Fruit fly (Drosophila melanogaster): ENCODE data around the gene alt.

Gene alt

dm6 chr3R:17716858-17717596 is 34.7 kb upstream of the alt start (continued):
- TF ChIP-seq hbn (GFP tag; IDR thresholded peaks at IDR 0.05; ENCODE audit: partially characterized antibody) (no peak), ash1 (GFP tag; optimal IDR thresholded peaks at IDR 0.05) (peak; percentile 27), lbe (GFP tag; optimal IDR thresholded peaks at IDR 0.05) (peak; percentile 87), Dll (GFP tag; IDR thresholded peaks at IDR 0.05; ENCODE audit: partially characterized antibody) (no peak), Side (GFP tag; optimal IDR thresholded peaks at IDR 0.05) (no peak), Hmr (GFP tag; optimal IDR thresholded peaks at IDR 0.05) (peak; percentile 37), CHES-1-like (GFP tag; optimal IDR thresholded peaks at IDR 0.05) (peak; percentile 34), CG10431 (GFP tag; optimal IDR thresholded peaks at IDR 0.05) (no peak), nmo (GFP tag; optimal IDR thresholded peaks at IDR 0.05) (peak; percentile 6), BEAF-32 (GFP tag; optimal IDR thresholded peaks at IDR 0.05) (peak; percentile 20), pb (GFP tag; optimal IDR thresholded peaks at IDR 0.05) (peak; percentile 41), gt (GFP tag; IDR thresholded peaks at IDR 0.05) (no peak), Six4 (GFP tag; optimal IDR thresholded peaks at IDR 0.05) (no peak), CG14441 (GFP tag; IDR thresholded peaks at IDR 0.05) (no peak), ara (GFP tag; IDR thresholded peaks at IDR 0.05) (no peak), salm (tag; optimal IDR thresholded peaks at IDR 0.05) (no peak), CG1647 (GFP tag; optimal IDR thresholded peaks at IDR 0.05) (no peak), gro (GFP tag; optimal IDR thresholded peaks at IDR 0.05) (peak; percentile 44), Pdp1 (GFP tag; optimal IDR thresholded peaks at IDR 0.05) (peak in 1 of 2 experiments; percentile 38), dysf (GFP tag; IDR thresholded peaks at IDR 0.05) (no peak), CG8478 (optimal IDR thresholded peaks at IDR 0.05) (peak; percentile 97), CG1602 (GFP tag; optimal IDR thresholded peaks at IDR 0.05) (no peak), eve (GFP tag; optimal IDR thresholded peaks at IDR 0.05) (no peak), jumu (GFP tag; optimal IDR thresholded peaks at IDR 0.05) (peak; percentile 44), CG6813 (GFP tag; optimal IDR thresholded peaks at IDR 0.05) (peak; percentile 32), oc (tag; optimal IDR thresholded peaks at IDR 0.05) (peak; percentile 29), Usf (GFP tag; optimal IDR thresholded peaks at IDR 0.05) (no peak), Rfx (GFP tag; IDR thresholded peaks at IDR 0.05) (no peak), cad (GFP tag; optimal IDR thresholded peaks at IDR 0.05) (peak; percentile 49), YL-1 (GFP tag; optimal IDR thresholded peaks at IDR 0.05) (peak; percentile 49), CG12155 (GFP tag; optimal IDR thresholded peaks at IDR 0.05) (peak; percentile 90), PHDP (tag; optimal IDR thresholded peaks at IDR 0.05) (peak; percentile 2), CG12391 (tag; optimal IDR thresholded peaks at IDR 0.05) (peak; percentile 19), vnd (GFP tag; IDR thresholded peaks at IDR 0.05; ENCODE audit: partially characterized antibody) (no peak), CG10543 (GFP tag; optimal IDR thresholded peaks at IDR 0.05) (peak; percentile 85), CG11504 (tag; optimal IDR thresholded peaks at IDR 0.05) (peak; percentile 16), HmgZ (tag; optimal IDR thresholded peaks at IDR 0.05) (peak; percentile 64), Oaz (GFP tag; IDR thresholded peaks at IDR 0.05) (no peak), emc (GFP tag; optimal IDR thresholded peaks at IDR 0.05) (no peak), HmgD (GFP tag; optimal IDR thresholded peaks at IDR 0.05) (peak; percentile 78), mirr (GFP tag; optimal IDR thresholded peaks at IDR 0.05) (peak; percentile 70), insv (GFP tag; optimal IDR thresholded peaks at IDR 0.05) (peak in 1 of 2 experiments; percentile 29), CG13424 (tag; optimal IDR thresholded peaks at IDR 0.05) (no peak), CTCF (GFP tag; optimal IDR thresholded peaks at IDR 0.05) (no peak), tna (GFP tag; IDR thresholded peaks at IDR 0.05; ENCODE audit: partially characterized antibody) (no peak), CG12942 (GFP tag; optimal IDR thresholded peaks at IDR 0.05) (no peak), CG1603 (tag; optimal IDR thresholded peaks at IDR 0.05) (peak; percentile 20), eyg (GFP tag; optimal IDR thresholded peaks at IDR 0.05) (no peak), CG7745 (tag; optimal IDR thresholded peaks at IDR 0.05) (peak; percentile 16), CG3163 (GFP tag; optimal IDR thresholded peaks at IDR 0.05) (peak; percentile 39)
